Fruit fly (Drosophila melanogaster): ENCODE data around the gene lds.

dm6 chr3R:7973049-7973448 lies 52.8 kb downstream of the lds start:
- TF ChIP-seq CTCF (optimal IDR thresholded peaks at IDR 0.05): no peak
- no peak for TF ChIP-seq CG8478 (optimal IDR thresholded peaks at IDR 0.05)
